Fruit fly (Drosophila melanogaster): ENCODE results near the gene CG32687.

The CG32687 gene

dm6 chrX:10487105-10487504 is at the start of gene CG32687:
TSS of gene CG32687 (minus strand) at chrX:10487205.
- TF ChIP-seq Lim3 (GFP tag; IDR thresholded peaks at IDR 0.05) (no peak), Hr78 (GFP tag; optimal IDR thresholded peaks at IDR 0.05) (no peak), Mes4 (GFP tag; optimal IDR thresholded peaks at IDR 0.05) (no peak), CG4820 (GFP tag; optimal IDR thresholded peaks at IDR 0.05) (no peak), cato (GFP tag; optimal IDR thresholded peaks at IDR 0.05; ENCODE audit: borderline replicate concordance) (no peak), exex (tag; optimal IDR thresholded peaks at IDR 0.05) (peak; percentile 65)

- peak; percentile 42 for TF ChIP-seq nmo (GFP tag; optimal IDR thresholded peaks at IDR 0.05)
- no peak for TF ChIP-seq aop (GFP tag; IDR thresholded peaks at IDR 0.05)
- TF ChIP-seq dmrt99B (tag; optimal IDR thresholded peaks at IDR 0.05) = peak; percentile 69
- no peak for TF ChIP-seq CG1529 (GFP tag; optimal IDR thresholded peaks at IDR 0.05)
- TF ChIP-seq CG11560 (tag; IDR thresholded peaks at IDR 0.05) = no peak
- TF ChIP-seq HLHmδ (GFP tag; optimal IDR thresholded peaks at IDR 0.05) = no peak
- TF ChIP-seq Asciz (GFP tag; optimal IDR thresholded peaks at IDR 0.05) = peak; percentile 12
- peak; percentile 7 for TF ChIP-seq CG2678 (tag; optimal IDR thresholded peaks at IDR 0.05)
- TF ChIP-seq eve (GFP tag; optimal IDR thresholded peaks at IDR 0.05) = peak in 1 of 2 experiments; percentile 11
- peak in 1 of 2 experiments; percentile 21 for TF ChIP-seq Hr51 (GFP tag; optimal IDR thresholded peaks at IDR 0.05)
- peak; percentile 43; the same call in 1 of the 2 replicates for TF ChIP-seq Drgx (GFP tag; IDR thresholded peaks at IDR 0.05)
- TF ChIP-seq wdn (GFP tag; IDR thresholded peaks at IDR 0.05) = no peak
- TF ChIP-seq CG8388 (GFP tag; optimal IDR thresholded peaks at IDR 0.05) = peak; percentile 15
- TF ChIP-seq CG11504 (tag; optimal IDR thresholded peaks at IDR 0.05) = peak; percentile 44
- peak; percentile 42; the same call in 1 of the 3 replicates for TF ChIP-seq CG17361 (GFP tag; IDR thresholded peaks at IDR 0.05)
- TF ChIP-seq CG8290 (GFP tag; optimal IDR thresholded peaks at IDR 0.05) = no peak
- no peak for TF ChIP-seq CG8290 (tag; optimal IDR thresholded peaks at IDR 0.05)
- no peak for TF ChIP-seq CG17328 (GFP tag; IDR thresholded peaks at IDR 0.05)
- peak; percentile 41 for TF ChIP-seq Sox102F (GFP tag; optimal IDR thresholded peaks at IDR 0.05)
- no peak for TF ChIP-seq CG6272 (GFP tag; IDR thresholded peaks at IDR 0.05)
- no peak for TF ChIP-seq seq (GFP tag; IDR thresholded peaks at IDR 0.05)
- TF ChIP-seq CG4854 (GFP tag; optimal IDR thresholded peaks at IDR 0.05) = no peak
- no peak for TF ChIP-seq CG4424 (GFP tag; optimal IDR thresholded peaks at IDR 0.05)
- TF ChIP-seq gem (tag; optimal IDR thresholded peaks at IDR 0.05) = peak; percentile 38
- TF ChIP-seq unpg (GFP tag; optimal IDR thresholded peaks at IDR 0.05) = peak; percentile 25
- TF ChIP-seq Sin3A (optimal IDR thresholded peaks at IDR 0.05) = no peak
- peak; percentile 13 for TF ChIP-seq CG17829 (tag; optimal IDR thresholded peaks at IDR 0.05)
- no peak for TF ChIP-seq Dip3 (GFP tag; optimal IDR thresholded peaks at IDR 0.05)
- no peak for TF ChIP-seq NFAT (GFP tag; IDR thresholded peaks at IDR 0.05)
- TF ChIP-seq Sox100B (GFP tag; optimal IDR thresholded peaks at IDR 0.05) = peak; percentile 12
- no peak for TF ChIP-seq Side (GFP tag; optimal IDR thresholded peaks at IDR 0.05)
- TF ChIP-seq CG30403 (GFP tag; optimal IDR thresholded peaks at IDR 0.05) = no peak
- TF ChIP-seq CG2712 (tag; optimal IDR thresholded peaks at IDR 0.05) = peak; percentile 39
- TF ChIP-seq CG12391 (tag; optimal IDR thresholded peaks at IDR 0.05) = no peak
- no peak for TF ChIP-seq Bdp1 (GFP tag; optimal IDR thresholded peaks at IDR 0.05)
- TF ChIP-seq CG9727 (GFP tag; optimal IDR thresholded peaks at IDR 0.05) = no peak
- no peak for TF ChIP-seq NC2α (GFP tag; optimal IDR thresholded peaks at IDR 0.05)
- peak; percentile 65 for TF ChIP-seq sqz (GFP tag; optimal IDR thresholded peaks at IDR 0.05)
- no peak for TF ChIP-seq org-1 (GFP tag; optimal IDR thresholded peaks at IDR 0.05)
- TF ChIP-seq ac (GFP tag; optimal IDR thresholded peaks at IDR 0.05) = no peak
- peak; percentile 12 for TF ChIP-seq nom (GFP tag; optimal IDR thresholded peaks at IDR 0.05)
- TF ChIP-seq Fer2 (tag; optimal IDR thresholded peaks at IDR 0.05) = no peak
- peak; percentile 34 for TF ChIP-seq CG18262 (tag; optimal IDR thresholded peaks at IDR 0.05)
These were observed 49.1 kb upstream of the CG32687 start for dm6 chrX:10535912-10536629.
